Worm (Caenorhabditis elegans) whole organism, L3 larva: ENCODE results near the gene T28F12.1.
"Not testable (repeated sequence)": the region's sequence is repeated elsewhere in the genome, so short reads cannot be mapped to it uniquely, and the experiment has no call there.

Source experiments
- R02D3.7 ChIP-seq: fragments of 150-350 bp; optimal IDR thresholded peaks from 2 replicates; lab custom pipeline; 2014; ENCODE audit warnings: missing biosample characterization, missing genetic modification characterization
- ZK546.5 ChIP-seq: sonication (generic microtip); optimal IDR thresholded peaks from 2 replicates; lab custom pipeline; 2017; ENCODE audit warnings: missing biosample characterization, missing genetic modification characterization
- aly-2 ChIP-seq: fragments of 150-350 bp; optimal IDR thresholded peaks from 2 replicates; lab custom pipeline; 2014; ENCODE audit warnings: missing biosample characterization, missing genetic modification characterization
- ama-1 ChIP-seq: fragments of 150-350 bp; optimal IDR thresholded peaks from 2 replicates; lab custom pipeline; 2018
- ceh-16 ChIP-seq: sonication (generic microtip); optimal IDR thresholded peaks from 2 replicates; lab custom pipeline; 2017; ENCODE audit warnings: missing biosample characterization, missing genetic modification characterization
- ceh-28 ChIP-seq: fragments of 150-350 bp; optimal IDR thresholded peaks from 2 replicates; lab custom pipeline; 2014; ENCODE audit warnings: missing biosample characterization, missing genetic modification reagents, missing genetic modification characterization
- ceh-9 ChIP-seq: sonication (generic microtip); optimal IDR thresholded peaks from 2 replicates; lab custom pipeline; 2018; ENCODE audit warnings: missing biosample characterization, missing genetic modification characterization
- daf-12 ChIP-seq: fragments of 150-350 bp; optimal IDR thresholded peaks from 2 replicates; lab custom pipeline; 2014; ENCODE audit warnings: missing biosample characterization, missing genetic modification reagents, missing genetic modification characterization
- egl-27 ChIP-seq: sonication (generic microtip); optimal IDR thresholded peaks from 4 replicates; lab custom pipeline; 2017; ENCODE audit warnings: missing biosample characterization, missing genetic modification reagents, missing genetic modification characterization
- elt-1 ChIP-seq: fragments of 150-350 bp; optimal IDR thresholded peaks from 2 replicates; lab custom pipeline; 2014; ENCODE audit warnings: missing biosample characterization, missing genetic modification characterization
- elt-2 ChIP-seq: sonication (generic microtip); optimal IDR thresholded peaks from 2 replicates; lab custom pipeline; 2016; ENCODE audit warnings: missing genetic modification reagents, mild to moderate bottlenecking, missing genetic modification characterization, missing compliant biosample characterization
- elt-3 ChIP-seq, 3 experiments: fragments of 150-350 bp in 1 of 3; sonication (generic microtip) in 2 of 3; optimal IDR thresholded peaks; 2 replicates in 2 of 3; 4 replicates in 1 of 3; lab custom pipeline; 2014 to 2017; ENCODE audit warnings: missing biosample characterization in 3 of 3, missing genetic modification characterization in 3 of 3
- fkh-10 ChIP-seq: sonication (generic microtip); optimal IDR thresholded peaks from 2 replicates; lab custom pipeline; 2017; ENCODE audit warnings: missing biosample characterization, missing genetic modification reagents, missing genetic modification characterization
- fkh-2 ChIP-seq: fragments of 150-350 bp; optimal IDR thresholded peaks from 2 replicates; lab custom pipeline; 2014; ENCODE audit warnings: missing biosample characterization, missing genetic modification reagents, missing genetic modification characterization
- fos-1 ChIP-seq: fragments of 150-350 bp; optimal IDR thresholded peaks from 2 replicates; lab custom pipeline; 2014; ENCODE audit warnings: missing biosample characterization, missing genetic modification characterization
- jun-1 ChIP-seq: fragments of 150-350 bp; optimal IDR thresholded peaks from 2 replicates; lab custom pipeline; 2014; ENCODE audit warnings: missing biosample characterization, missing genetic modification reagents, missing genetic modification characterization
- lin-15B ChIP-seq: fragments of 150-350 bp; optimal IDR thresholded peaks from 2 replicates; lab custom pipeline; 2014; ENCODE audit warnings: missing biosample characterization, missing genetic modification characterization
- lin-39 ChIP-seq: fragments of 150-350 bp; optimal IDR thresholded peaks from 2 replicates; lab custom pipeline; 2018; ENCODE audit warnings: missing biosample characterization, missing genetic modification reagents, missing genetic modification characterization
- lsy-12 ChIP-seq: sonication (generic microtip); optimal IDR thresholded peaks from 2 replicates; lab custom pipeline; 2016; ENCODE audit warnings: mild to moderate bottlenecking, missing genetic modification characterization, missing compliant biosample characterization
- mdl-1 ChIP-seq: fragments of 150-350 bp; optimal IDR thresholded peaks from 2 replicates; lab custom pipeline; 2014; ENCODE audit warnings: missing biosample characterization, missing genetic modification characterization
- mml-1 ChIP-seq: fragments of 150-350 bp; sonication (generic microtip); optimal IDR thresholded peaks from 3 replicates; lab custom pipeline; 2014; ENCODE audit warnings: missing biosample characterization, missing genetic modification characterization
- nfya-1 ChIP-seq: sonication (generic microtip); optimal IDR thresholded peaks from 2 replicates; lab custom pipeline; 2017; ENCODE audit warnings: missing genetic modification characterization, mild to moderate bottlenecking, missing compliant biosample characterization, antibody characterized with exemption, moderate library complexity; ENCODE audit not compliant: insufficient read depth
- nhr-12 ChIP-seq: fragments of 150-350 bp; optimal IDR thresholded peaks from 2 replicates; lab custom pipeline; 2014; ENCODE audit warnings: missing biosample characterization, missing genetic modification characterization
- nhr-23 ChIP-seq: fragments of 150-350 bp; optimal IDR thresholded peaks from 2 replicates; lab custom pipeline; 2014; ENCODE audit warnings: missing biosample characterization, missing genetic modification reagents, missing genetic modification characterization
- nhr-237 ChIP-seq: fragments of 150-350 bp; optimal IDR thresholded peaks from 2 replicates; lab custom pipeline; 2014; ENCODE audit warnings: missing biosample characterization, missing genetic modification characterization
- nhr-25 ChIP-seq: sonication (generic microtip); optimal IDR thresholded peaks from 2 replicates; lab custom pipeline; 2017; ENCODE audit warnings: missing biosample characterization, missing genetic modification characterization
- nhr-28 ChIP-seq: fragments of 150-350 bp; optimal IDR thresholded peaks from 2 replicates; lab custom pipeline; 2014; ENCODE audit warnings: missing biosample characterization, missing genetic modification characterization
- nhr-43 ChIP-seq: sonication (generic microtip); optimal IDR thresholded peaks from 2 replicates; lab custom pipeline; 2016; ENCODE audit warnings: mild to moderate bottlenecking, missing genetic modification characterization, missing compliant biosample characterization; ENCODE audit not compliant: poor library complexity, severe bottlenecking
- nhr-67 ChIP-seq: fragments of 150-350 bp; optimal IDR thresholded peaks from 2 replicates; lab custom pipeline; 2014; ENCODE audit warnings: missing biosample characterization, missing genetic modification characterization
- nhr-76 ChIP-seq: fragments of 150-350 bp; sonication (generic microtip); optimal IDR thresholded peaks from 5 replicates; lab custom pipeline; 2014; ENCODE audit warnings: missing biosample characterization, missing genetic modification characterization
- pha-4 ChIP-seq: fragments of 150-350 bp; optimal IDR thresholded peaks from 2 replicates; lab custom pipeline; 2014; ENCODE audit warnings: missing biosample characterization, missing genetic modification reagents, missing genetic modification characterization
- pqm-1 ChIP-seq: fragments of 150-350 bp; optimal IDR thresholded peaks from 2 replicates; lab custom pipeline; 2017; ENCODE audit warnings: missing biosample characterization, missing genetic modification characterization, inconsistent platforms
- skn-1 ChIP-seq: fragments of 150-350 bp; optimal IDR thresholded peaks from 2 replicates; lab custom pipeline; 2014; ENCODE audit warnings: missing biosample characterization, missing genetic modification characterization
- snpc-4 ChIP-seq: fragments of 150-350 bp; optimal IDR thresholded peaks from 2 replicates; lab custom pipeline; 2014; ENCODE audit warnings: missing biosample characterization, missing genetic modification characterization
- tbx-2 ChIP-seq: sonication (generic microtip); optimal IDR thresholded peaks from 2 replicates; lab custom pipeline; 2016; ENCODE audit warnings: mild to moderate bottlenecking, missing genetic modification characterization, missing compliant biosample characterization
- unc-39 ChIP-seq: sonication (generic microtip); optimal IDR thresholded peaks from 4 replicates; lab custom pipeline; 2017; ENCODE audit warnings: missing biosample characterization, missing genetic modification characterization
- zag-1 ChIP-seq: fragments of 150-350 bp; optimal IDR thresholded peaks from 2 replicates; lab custom pipeline; 2014; ENCODE audit warnings: missing biosample characterization, missing genetic modification characterization
- ztf-11 ChIP-seq: fragments of 150-350 bp; optimal IDR thresholded peaks from 2 replicates; lab custom pipeline; 2014; ENCODE audit warnings: missing biosample characterization, missing genetic modification characterization
- ztf-4 ChIP-seq: fragments of 150-350 bp; optimal IDR thresholded peaks from 2 replicates; lab custom pipeline; 2014; ENCODE audit warnings: missing biosample characterization, missing genetic modification characterization

The T28F12.1 gene

ce11 chrV:4512733-4513132 is at the start of gene T28F12.1:
Gene T28F12.1 (plus strand): TSS chrV:4513033.
- TF ChIP-seq tbx-2 (tag; lab: Kevin White, UChicago): no peak
- TF ChIP-seq pha-4: no peak
- no peak for TF ChIP-seq elt-2 (tag; lab: Kevin White, UChicago)
- no peak for TF ChIP-seq elt-1 (tag; lab: Kevin White, UChicago)
- no peak for TF ChIP-seq jun-1 (tag; lab: Kevin White, UChicago)
- no peak for TF ChIP-seq nfya-1 (tag; lab: Kevin White, UChicago)
- TF ChIP-seq ceh-16 (tag; lab: Kevin White, UChicago): no peak
- no peak for TF ChIP-seq mml-1 (tag; lab: Kevin White, UChicago)
- TF ChIP-seq zag-1: no peak
- TF ChIP-seq ztf-4 (tag; lab: Kevin White, UChicago): no peak
- TF ChIP-seq nhr-43: no peak
- no peak for TF ChIP-seq pqm-1 (tag; lab: Kevin White, UChicago)
- no peak for TF ChIP-seq egl-27 (tag; lab: Kevin White, UChicago)
- no peak for TF ChIP-seq ceh-9
- no peak for TF ChIP-seq daf-12 (tag; lab: Kevin White, UChicago)
- TF ChIP-seq lin-15B (tag; lab: Kevin White, UChicago): no peak
- no peak for TF ChIP-seq unc-39 (tag; lab: Kevin White, UChicago)

ce11 chrV:4471065-4471464 is 41.8 kb upstream of the T28F12.1 start, which contains the start of gene T08H10.3:
Gene T08H10.3 (plus strand): TSS chrV:4471365.
- TF ChIP-seq ama-1 (no peak), mdl-1 (tag; lab: Kevin White, UChicago) (no peak), nhr-67 (tag; lab: Kevin White, UChicago) (no peak), aly-2 (tag; lab: Kevin White, UChicago) (no peak), elt-3 (tag; optimal IDR thresholded peaks at IDR 0.05; lab: Kevin White, UChicago) (no peak), ZK546.5 (tag; lab: Kevin White, UChicago) (no peak), R02D3.7 (no peak), nhr-237 (no peak), nhr-25 (no peak), egl-27 (tag; lab: Kevin White, UChicago) (no peak), ceh-16 (tag; lab: Kevin White, UChicago) (no peak), zag-1 (no peak)

ce11 chrV:4474543-4474942 is 38.3 kb upstream of the T28F12.1 start, which contains the start of gene str-35:
Gene str-35 (plus strand): TSS chrV:4474843.
- TF ChIP-seq lsy-12, nhr-67, nfya-1 (tag; lab: Kevin White, UChicago): not testable (repeated sequence)

ce11 chrV:4481823-4482222 is 31.0 kb upstream of the T28F12.1 start:
- peak; percentile 53 for TF ChIP-seq elt-1 (tag; lab: Kevin White, UChicago)
- no peak for TF ChIP-seq ceh-28 (tag; lab: Kevin White, UChicago)

ce11 chrV:4483049-4483507 is 29.8 kb upstream of the T28F12.1 start, which contains the start of gene exc-15:
Gene exc-15 (plus strand): TSS chrV:4483459.
- TF ChIP-seq aly-2 (tag; lab: Kevin White, UChicago) (no peak), nhr-25 (no peak), elt-3 (tag; optimal IDR thresholded peaks at IDR 0.05; lab: Kevin White, UChicago) (no peak), fkh-2 (no peak), nfya-1 (tag; lab: Kevin White, UChicago) (no peak), elt-2 (tag; lab: Kevin White, UChicago) (peak; percentile 91), jun-1 (tag; lab: Kevin White, UChicago) (no peak), fos-1 (no peak), pqm-1 (tag; lab: Kevin White, UChicago) (peak; percentile 48), pha-4 (peak; percentile 18), daf-12 (tag; lab: Kevin White, UChicago) (no peak), lin-15B (tag; lab: Kevin White, UChicago) (no peak), mml-1 (tag; lab: Kevin White, UChicago) (no peak), fkh-10 (GFP tag; lab: Kevin White, UChicago) (no peak), ceh-28 (tag; lab: Kevin White, UChicago) (peak; percentile 11), ztf-4 (tag; lab: Kevin White, UChicago) (no peak), ztf-11 (tag; lab: Kevin White, UChicago) (no peak), nhr-28 (no peak), skn-1 (tag; lab: Kevin White, UChicago) (no peak), lsy-12 (tag; lab: Kevin White, UChicago) (no peak), nhr-43 (peak; percentile 24), nhr-67 (tag; lab: Kevin White, UChicago) (no peak), ceh-9 (no peak), snpc-4 (no peak), nhr-12 (tag; lab: Kevin White, UChicago) (no peak), nhr-76 (tag; lab: Kevin White, UChicago) (no peak), lin-39 (no peak), elt-1 (tag; lab: Kevin White, UChicago) (no peak), zag-1 (no peak), nhr-23 (peak; percentile 25)
